Fruit fly (Drosophila melanogaster): ENCODE measurements around the gene CG12679.
A peak's percentile ranks its signal among the peaks of the same experiment; 100 is the strongest.

The CG12679 gene

DNA sequence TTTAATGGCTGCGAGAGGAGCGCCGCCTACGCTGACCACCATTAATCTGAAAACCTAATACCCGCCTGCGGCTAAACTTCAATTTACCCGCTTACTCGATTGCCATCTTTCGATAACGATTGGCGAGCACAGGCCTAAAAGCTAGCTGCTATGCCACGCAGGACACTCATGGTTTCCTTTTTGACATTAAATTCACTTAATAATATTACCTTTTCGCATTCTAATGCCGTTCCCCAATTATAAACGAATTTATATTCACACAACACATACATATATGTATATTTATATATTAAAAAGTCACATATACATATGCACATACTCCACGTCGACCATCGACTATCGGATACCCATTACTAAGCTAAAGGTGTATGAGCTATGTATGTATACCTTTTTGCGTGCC is 13.3 kb upstream of the CG12679 start (continued):
- TF ChIP-seq Gug (GFP tag; IDR thresholded peaks at IDR 0.05), result no peak
- TF ChIP-seq CG12744 (GFP tag; optimal IDR thresholded peaks at IDR 0.05), result no peak
- TF ChIP-seq CG14710 (tag; optimal IDR thresholded peaks at IDR 0.05), result no peak
- TF ChIP-seq zen (tag; optimal IDR thresholded peaks at IDR 0.05), result peak; percentile 2
- no peak for TF ChIP-seq seq (GFP tag; IDR thresholded peaks at IDR 0.05)
- TF ChIP-seq Dp (GFP tag; optimal IDR thresholded peaks at IDR 0.05), result peak; percentile 66
- TF ChIP-seq slou (GFP tag; optimal IDR thresholded peaks at IDR 0.05), result no peak
- peak; percentile 45; the same call in 1 of the 2 replicates for TF ChIP-seq nerfin-2 (GFP tag; IDR thresholded peaks at IDR 0.05; ENCODE audit: partially characterized antibody)
- no peak for TF ChIP-seq Gsc (GFP tag; IDR thresholded peaks at IDR 0.05)
- TF ChIP-seq CG2202 (tag; optimal IDR thresholded peaks at IDR 0.05), result no peak
- no peak for TF ChIP-seq dysf (GFP tag; IDR thresholded peaks at IDR 0.05)
- no peak for TF ChIP-seq ap (GFP tag; IDR thresholded peaks at IDR 0.05)
- no peak for TF ChIP-seq Taf1 (GFP tag; IDR thresholded peaks at IDR 0.05)
- TF ChIP-seq CG1024 (GFP tag; IDR thresholded peaks at IDR 0.05), result no peak
- 0 out of 3 replicates have a peak, but pooled peaks have one; percentile 45 for TF ChIP-seq mld (GFP tag; IDR thresholded peaks at IDR 0.05; ENCODE audit: partially characterized antibody)
- TF ChIP-seq ac (GFP tag; optimal IDR thresholded peaks at IDR 0.05), result no peak
- TF ChIP-seq Scr (GFP tag; IDR thresholded peaks at IDR 0.05; ENCODE audit: partially characterized antibody), result peak; percentile 48
- TF ChIP-seq HLH3B (GFP tag; IDR thresholded peaks at IDR 0.05), result no peak
- no peak for TF ChIP-seq az2 (GFP tag; optimal IDR thresholded peaks at IDR 0.05)
- no peak for TF ChIP-seq her (GFP tag; optimal IDR thresholded peaks at IDR 0.05)
- TF ChIP-seq unc-4 (GFP tag; IDR thresholded peaks at IDR 0.05; ENCODE audit: partially characterized antibody), result no peak
- no peak for TF ChIP-seq CG15514 (GFP tag; optimal IDR thresholded peaks at IDR 0.05)
- TF ChIP-seq NC2β (GFP tag; optimal IDR thresholded peaks at IDR 0.05), result no peak
- no peak for TF ChIP-seq Mad (GFP tag; optimal IDR thresholded peaks at IDR 0.05)
- no peak for TF ChIP-seq bcd (GFP tag; optimal IDR thresholded peaks at IDR 0.05)
- no peak for TF ChIP-seq lmd (GFP tag; IDR thresholded peaks at IDR 0.05)
- TF ChIP-seq knrl (GFP tag; IDR thresholded peaks at IDR 0.05; ENCODE audit: partially characterized antibody), result peak; percentile 36; the same call in 1 of the 3 replicates
- TF ChIP-seq CG7963 (GFP tag; IDR thresholded peaks at IDR 0.05; ENCODE audit: partially characterized antibody), result 0 out of 3 replicates have a peak, but pooled peaks have one; percentile 42
- TF ChIP-seq hb (GFP tag; IDR thresholded peaks at IDR 0.05; ENCODE audit: partially characterized antibody), result peak; percentile 77
- no peak for TF ChIP-seq ato (GFP tag; IDR thresholded peaks at IDR 0.05; ENCODE audit: partially characterized antibody)
- no peak for TF ChIP-seq CG17186 (GFP tag; optimal IDR thresholded peaks at IDR 0.05)
- no peak for TF ChIP-seq slp2 (GFP tag; optimal IDR thresholded peaks at IDR 0.05)
- no peak for TF ChIP-seq H2.0 (GFP tag; IDR thresholded peaks at IDR 0.05)
- peak; percentile 11 for TF ChIP-seq sens (GFP tag)
- no peak for TF ChIP-seq CG12942 (GFP tag; optimal IDR thresholded peaks at IDR 0.05)
- no peak for TF ChIP-seq eyg (GFP tag; optimal IDR thresholded peaks at IDR 0.05)
- TF ChIP-seq Atf3 (GFP tag; optimal IDR thresholded peaks at IDR 0.05), result no peak
- TF ChIP-seq Hsf (GFP tag; optimal IDR thresholded peaks at IDR 0.05), result no peak
- TF ChIP-seq pzg (GFP tag; optimal IDR thresholded peaks at IDR 0.05), result peak; percentile 21
- TF ChIP-seq Sry-β (GFP tag; optimal IDR thresholded peaks at IDR 0.05), result peak; percentile 75
- TF ChIP-seq CG4617 (GFP tag; optimal IDR thresholded peaks at IDR 0.05; ENCODE audit: borderline replicate concordance), result no peak
- TF ChIP-seq vnd (GFP tag; IDR thresholded peaks at IDR 0.05; ENCODE audit: partially characterized antibody), result peak; percentile 58; the same call in 2 of the 3 replicates
- TF ChIP-seq E2f2 (GFP tag; IDR thresholded peaks at IDR 0.05), result peak; percentile 78
- TF ChIP-seq Dll (GFP tag; IDR thresholded peaks at IDR 0.05; ENCODE audit: partially characterized antibody), result peak; percentile 30; the same call in 1 of the 4 replicates
- no peak for TF ChIP-seq pb (GFP tag; optimal IDR thresholded peaks at IDR 0.05)
- 0 out of 2 replicates have a peak, but pooled peaks have one; percentile 41 for TF ChIP-seq amos (GFP tag; IDR thresholded peaks at IDR 0.05; ENCODE audit: partially characterized antibody)
- no peak for TF ChIP-seq ci (GFP tag; IDR thresholded peaks at IDR 0.05)
- no peak for TF ChIP-seq CG12071 (GFP tag; optimal IDR thresholded peaks at IDR 0.05)
- peak; percentile 44; the same call in 1 of the 2 replicates for TF ChIP-seq tna (GFP tag; IDR thresholded peaks at IDR 0.05; ENCODE audit: partially characterized antibody)
- TF ChIP-seq CG16813 (GFP tag; IDR thresholded peaks at IDR 0.05; ENCODE audit: partially characterized antibody), result peak; percentile 78
